ENCODE assay signal across 5 worm cellular contexts in genomic region chrII:6891838-6892237, ce11.
TF ChIP-seq lines count a peak whose summit lies in the region.

No protein-coding gene starts in this region.

TF ChIP-seq in whole organism, L1 larva, 84 proteins besides CTCF, POLR2A, EP300 and RAD21 (continued from another document and continues in another):
- TF ChIP-seq hlh-17 (GFP tag; optimal IDR thresholded peaks at IDR 0.05; lab: Kevin White, UChicago; ENCODE audit: borderline replicate concordance) (no peak), tbx-2 (tag; optimal IDR thresholded peaks at IDR 0.05; lab: Kevin White, UChicago) (peak; percentile 84), nhr-84 (tag; optimal IDR thresholded peaks at IDR 0.05; lab: Kevin White, UChicago) (no peak), hpl-2 (GFP tag; optimal IDR thresholded peaks at IDR 0.05; lab: Kevin White, UChicago) (no peak), lin-13 (GFP tag; optimal IDR thresholded peaks at IDR 0.05; lab: Kevin White, UChicago) (peak; percentile 47), nhr-237 (tag; optimal IDR thresholded peaks at IDR 0.05; lab: Kevin White, UChicago) (no peak), fos-1 (tag; optimal IDR thresholded peaks at IDR 0.05; lab: Kevin White, UChicago) (no peak), ceh-8 (GFP tag; optimal IDR thresholded peaks at IDR 0.05; lab: Kevin White, UChicago) (no peak), nhr-71 (tag; optimal IDR thresholded peaks at IDR 0.05; lab: Kevin White, UChicago) (peak; percentile 96), ets-5 (GFP tag; IDR thresholded peaks at IDR 0.05; lab: Robert Waterston, UW) (no peak), snpc-4 (tag; optimal IDR thresholded peaks at IDR 0.05; lab: Kevin White, UChicago) (no peak), jun-1 (tag; optimal IDR thresholded peaks at IDR 0.05; lab: Kevin White, UChicago) (no peak), grh-1 (GFP tag; IDR thresholded peaks at IDR 0.05; lab: Robert Waterston, UW) (no peak), blmp-1 (tag; optimal IDR thresholded peaks at IDR 0.05; lab: Kevin White, UChicago) (peak; percentile 80), unc-30 (tag; optimal IDR thresholded peaks at IDR 0.05; lab: Kevin White, UChicago) (no peak), xbp-1 (tag; optimal IDR thresholded peaks at IDR 0.05; lab: Kevin White, UChicago) (peak; percentile 32), lsy-2 (tag; optimal IDR thresholded peaks at IDR 0.05; lab: Kevin White, UChicago) (peak; percentile 51 to 71), pag-3 (tag; optimal IDR thresholded peaks at IDR 0.05; lab: Kevin White, UChicago; ENCODE audit: borderline replicate concordance, insufficient read depth) (no peak), nhr-47 (tag; optimal IDR thresholded peaks at IDR 0.05; lab: Kevin White, UChicago) (peak; percentile 54), swsn-7 (tag; optimal IDR thresholded peaks at IDR 0.05; lab: Kevin White, UChicago) (peak; percentile 42), elt-3 (tag; optimal IDR thresholded peaks at IDR 0.05; lab: Kevin White, UChicago) (peak in 3 of 6 experiments; percentile 19 to 84 (median 76)), ceh-63 (GFP tag; optimal IDR thresholded peaks at IDR 0.05; lab: Kevin White, UChicago) (no peak), elt-2 (tag; optimal IDR thresholded peaks at IDR 0.05; lab: Kevin White, UChicago) (peak; percentile 69), egl-27 (tag; optimal IDR thresholded peaks at IDR 0.05; lab: Kevin White, UChicago) (no peak), nhr-20 (tag; optimal IDR thresholded peaks at IDR 0.05; lab: Kevin White, UChicago) (peak; percentile 99), lir-3 (tag; optimal IDR thresholded peaks at IDR 0.05; lab: Kevin White, UChicago; ENCODE audit: poor library complexity) (peak; percentile 73)

TF ChIP-seq in whole organism, L2 larva, 48 proteins besides CTCF, POLR2A, EP300 and RAD21 (continued from another document):
- TF ChIP-seq sma-9 (GFP tag; optimal IDR thresholded peaks at IDR 0.05; lab: Kevin White, UChicago), result peak; percentile 87
- TF ChIP-seq sma-9 (tag; optimal IDR thresholded peaks at IDR 0.05; lab: Kevin White, UChicago), result no peak
- no peak for TF ChIP-seq lin-13 (GFP tag; optimal IDR thresholded peaks at IDR 0.05; lab: Kevin White, UChicago)
- TF ChIP-seq nhr-77 (tag; optimal IDR thresholded peaks at IDR 0.05; lab: Kevin White, UChicago), result no peak
- no peak for TF ChIP-seq skn-1 (tag; optimal IDR thresholded peaks at IDR 0.05; lab: Kevin White, UChicago)
- no peak for TF ChIP-seq snpc-4 (tag; optimal IDR thresholded peaks at IDR 0.05; lab: Kevin White, UChicago)
TF ChIP-seq in whole organism, L2 larva: peak in this region for 16.

TF ChIP-seq in whole organism, L3 larva, 47 proteins besides CTCF, POLR2A, EP300 and RAD21 (continued from another document):
- peak; percentile 50 for TF ChIP-seq pha-4 (tag; optimal IDR thresholded peaks at IDR 0.05; lab: Kevin White, UChicago)
- TF ChIP-seq nhr-23 (tag; optimal IDR thresholded peaks at IDR 0.05; lab: Kevin White, UChicago), result peak; percentile 60

TF ChIP-seq in whole organism, L4 larva, 104 proteins besides CTCF, POLR2A, EP300 and RAD21 (continued from another document and continues in another):
- TF ChIP-seq pha-4 (GFP tag; IDR thresholded peaks at IDR 0.05; lab: Robert Waterston, UW) (peak; percentile 7; the same call in 1 of the 2 replicates), pha-4 (tag; optimal IDR thresholded peaks at IDR 0.05; lab: Kevin White, UChicago) (no peak), nhr-11 (tag; optimal IDR thresholded peaks at IDR 0.05; lab: Kevin White, UChicago) (peak; percentile 48), ceh-62 (tag; optimal IDR thresholded peaks at IDR 0.05; lab: Kevin White, UChicago) (no peak), nhr-42 (GFP tag; IDR thresholded peaks at IDR 0.05; lab: Robert Waterston, UW) (no peak), dpl-1 (GFP tag; optimal IDR thresholded peaks at IDR 0.05; lab: Kevin White, UChicago) (no peak), daf-12 (tag; optimal IDR thresholded peaks at IDR 0.05; lab: Kevin White, UChicago) (no peak), ztf-7 (tag; optimal IDR thresholded peaks at IDR 0.05; lab: Kevin White, UChicago) (no peak), ZK546.5 (tag; optimal IDR thresholded peaks at IDR 0.05; lab: Kevin White, UChicago) (no peak), egl-43 (GFP tag; IDR thresholded peaks at IDR 0.05; lab: Robert Waterston, UW) (no peak), jun-1 (tag; optimal IDR thresholded peaks at IDR 0.05; lab: Kevin White, UChicago) (no peak), fkh-10 (GFP tag; optimal IDR thresholded peaks at IDR 0.05; lab: Kevin White, UChicago) (no peak), gei-8 (GFP tag; optimal IDR thresholded peaks at IDR 0.05; lab: Kevin White, UChicago) (no peak), lim-7 (GFP tag; IDR thresholded peaks at IDR 0.05; lab: Robert Waterston, UW) (no peak), hlh-11 (tag; optimal IDR thresholded peaks at IDR 0.05; lab: Kevin White, UChicago) (peak; percentile 91), T26A8.4 (GFP tag; IDR thresholded peaks at IDR 0.05; lab: Robert Waterston, UW) (no peak; the same call in 1 of the 2 replicates), unc-62 (GFP tag; optimal IDR thresholded peaks at IDR 0.05 in 1 of 2; lab: Kevin White, UChicago) (peak in 1 of 2 experiments; percentile 92), unc-62 (tag; optimal IDR thresholded peaks at IDR 0.05; lab: Kevin White, UChicago) (no peak), fos-1 (tag; optimal IDR thresholded peaks at IDR 0.05; lab: Kevin White, UChicago) (no peak), unc-130 (GFP tag; optimal IDR thresholded peaks at IDR 0.05; lab: Kevin White, UChicago) (no peak), vab-7 (GFP tag; IDR thresholded peaks at IDR 0.05; lab: Robert Waterston, UW) (no peak), nhr-111 (GFP tag; optimal IDR thresholded peaks at IDR 0.05; lab: Kevin White, UChicago) (no peak), lin-15B (tag; optimal IDR thresholded peaks at IDR 0.05; lab: Kevin White, UChicago) (no peak), ceh-82 (tag; optimal IDR thresholded peaks at IDR 0.05; lab: Kevin White, UChicago) (no peak), ceh-28 (tag; optimal IDR thresholded peaks at IDR 0.05; lab: Kevin White, UChicago) (no peak), ctbp-1 (GFP tag; IDR thresholded peaks at IDR 0.05; lab: Robert Waterston, UW) (no peak), zfp-2 (tag; optimal IDR thresholded peaks at IDR 0.05; lab: Kevin White, UChicago) (no peak), dmd-8 (GFP tag; IDR thresholded peaks at IDR 0.05; lab: Robert Waterston, UW) (no peak), daf-19 (GFP tag; conservative IDR thresholded peaks at IDR 0.05; lab: Robert Waterston, UW) (no peak), nhr-6 (tag; optimal IDR thresholded peaks at IDR 0.05; lab: Kevin White, UChicago) (no peak), lin-29 (GFP tag; IDR thresholded peaks at IDR 0.05; lab: Robert Waterston, UW) (no peak), aly-2 (tag; optimal IDR thresholded peaks at IDR 0.05; lab: Kevin White, UChicago) (no peak), hif-1 (tag; optimal IDR thresholded peaks at IDR 0.05; lab: Kevin White, UChicago) (peak in 1 of 2 experiments; percentile 13), php-3 (GFP tag; IDR thresholded peaks at IDR 0.05; lab: Robert Waterston, UW) (0 out of 2 replicates have a peak, but pooled peaks have one; percentile 39), F44E2.7 (GFP tag; IDR thresholded peaks at IDR 0.05; lab: Robert Waterston, UW) (no peak), daf-8 (GFP tag; IDR thresholded peaks at IDR 0.05; lab: Robert Waterston, UW) (no peak), mes-2 (tag; optimal IDR thresholded peaks at IDR 0.05; lab: Kevin White, UChicago; ENCODE audit: poor library complexity, severe bottlenecking) (peak; percentile 30), ama-1 (optimal IDR thresholded peaks at IDR 0.05; lab: Kevin White, UChicago) (no peak), duxl-1 (tag; optimal IDR thresholded peaks at IDR 0.05; lab: Kevin White, UChicago; ENCODE audit: poor library complexity) (no peak), skn-1 (tag; optimal IDR thresholded peaks at IDR 0.05; lab: Kevin White, UChicago) (no peak), R02D3.7 (tag; optimal IDR thresholded peaks at IDR 0.05; lab: Kevin White, UChicago) (no peak), lir-3 (tag; optimal IDR thresholded peaks at IDR 0.05; lab: Kevin White, UChicago) (no peak), nhr-237 (tag; optimal IDR thresholded peaks at IDR 0.05; lab: Kevin White, UChicago) (no peak), tag-97 (GFP tag; IDR thresholded peaks at IDR 0.05; lab: Robert Waterston, UW) (no peak), rbr-2 (tag; optimal IDR thresholded peaks at IDR 0.05; lab: Kevin White, UChicago) (no peak), madf-9 (GFP tag; conservative IDR thresholded peaks at IDR 0.05; lab: Robert Waterston, UW) (no peak), Y75B8A.6 (GFP tag; IDR thresholded peaks at IDR 0.05; lab: Robert Waterston, UW) (no peak), sdz-12 (GFP tag; optimal IDR thresholded peaks at IDR 0.05; lab: Kevin White, UChicago) (no peak), D1046.2 (GFP tag; IDR thresholded peaks at IDR 0.05; lab: Robert Waterston, UW) (no peak), tra-1 (GFP tag; IDR thresholded peaks at IDR 0.05; lab: Robert Waterston, UW) (no peak; the same call in 1 of the 2 replicates), nhr-102 (tag; optimal IDR thresholded peaks at IDR 0.05; lab: Kevin White, UChicago) (no peak), cey-2 (tag; optimal IDR thresholded peaks at IDR 0.05; lab: Kevin White, UChicago; ENCODE audit: borderline replicate concordance, insufficient read depth) (no peak)

TF ChIP-seq in whole organism, young adult, 124 proteins besides CTCF, POLR2A, EP300 and RAD21 (continued from another document):
- no peak for TF ChIP-seq rpc-1 (optimal IDR thresholded peaks at IDR 0.05; lab: Kevin White, UChicago)
- TF ChIP-seq rpc-1 (tag; optimal IDR thresholded peaks at IDR 0.05; lab: Kevin White, UChicago), result no peak
- TF ChIP-seq nhr-179 (tag; optimal IDR thresholded peaks at IDR 0.05; lab: Kevin White, UChicago), result no peak
- no peak for TF ChIP-seq madf-8 (GFP tag; conservative IDR thresholded peaks at IDR 0.05; lab: Robert Waterston, UW)
- TF ChIP-seq tbp1 (GFP tag; optimal IDR thresholded peaks at IDR 0.05; lab: Kevin White, UChicago), result peak; percentile 36
- TF ChIP-seq snpc-4 (GFP tag; optimal IDR thresholded peaks at IDR 0.05; lab: Kevin White, UChicago), result no peak
- no peak for TF ChIP-seq snpc-4 (tag; optimal IDR thresholded peaks at IDR 0.05; lab: Kevin White, UChicago)
- TF ChIP-seq ceh-58 (GFP tag; IDR thresholded peaks at IDR 0.05; lab: Robert Waterston, UW), result no peak
- TF ChIP-seq nhr-80 (tag; optimal IDR thresholded peaks at IDR 0.05; lab: Kevin White, UChicago), result peak; percentile 33
- TF ChIP-seq ccch-3 (GFP tag; optimal IDR thresholded peaks at IDR 0.05; lab: Kevin White, UChicago), result no peak
- TF ChIP-seq lin-26 (GFP tag; IDR thresholded peaks at IDR 0.05; lab: Robert Waterston, UW), result no peak
- no peak for TF ChIP-seq xnd-1 (tag; optimal IDR thresholded peaks at IDR 0.05; lab: Kevin White, UChicago)
- no peak for TF ChIP-seq atf-7 (tag; optimal IDR thresholded peaks at IDR 0.05; lab: Kevin White, UChicago)
- TF ChIP-seq die-1 (tag; optimal IDR thresholded peaks at IDR 0.05; lab: Kevin White, UChicago), result no peak
- no peak for TF ChIP-seq Y53G8AR.9 (GFP tag; conservative IDR thresholded peaks at IDR 0.05; lab: Robert Waterston, UW)
- peak; percentile 46; the same call in 1 of the 2 replicates for TF ChIP-seq nfyb-1 (GFP tag; IDR thresholded peaks at IDR 0.05; lab: Robert Waterston, UW)
- no peak for TF ChIP-seq ztf-26 (tag; optimal IDR thresholded peaks at IDR 0.05; lab: Kevin White, UChicago)
- no peak for TF ChIP-seq snpc-1.1 (tag; optimal IDR thresholded peaks at IDR 0.05; lab: Kevin White, UChicago; ENCODE audit: insufficient read depth)
- peak; percentile 30 for TF ChIP-seq somi-1 (GFP tag; optimal IDR thresholded peaks at IDR 0.05; lab: Kevin White, UChicago)
- no peak for TF ChIP-seq B0261.1 (tag; optimal IDR thresholded peaks at IDR 0.05; lab: Kevin White, UChicago)
- no peak for TF ChIP-seq madf-10 (tag; optimal IDR thresholded peaks at IDR 0.05; lab: Kevin White, UChicago)
- no peak for TF ChIP-seq ztf-6 (GFP tag; IDR thresholded peaks at IDR 0.05; lab: Robert Waterston, UW)
TF ChIP-seq in whole organism, young adult: peak in this region for 12.
